Fruit fly (Drosophila melanogaster) whole organism, embryonic: Measurements from ENCODE around the gene r2d2.

Experiments
- CG11560 ChIP-seq: fragments of 200-800 bp; sonication (Bioruptor generic); IDR thresholded peaks from 3 replicates; pipeline ENCODE4 v1.3.6; 2022; ENCODE audit warnings: missing biosample characterization, missing genetic modification characterization
- CG12299 ChIP-seq: fragments of 200-800 bp; sonication (Bioruptor generic); optimal IDR thresholded peaks from 2 replicates; lab custom pipeline; 2018; ENCODE audit warnings: missing biosample characterization, mild to moderate bottlenecking, missing genetic modification characterization
- CG13624 ChIP-seq: fragments of 200-800 bp; sonication (Bioruptor generic); optimal IDR thresholded peaks from 2 replicates; lab custom pipeline; 2016; ENCODE audit warnings: missing biosample characterization, missing genetic modification characterization
- CG14014 ChIP-seq: fragments of 200-800 bp; sonication (Bioruptor generic); IDR thresholded peaks from 2 replicates; pipeline ENCODE4 v1.3.6; 2022; ENCODE audit warnings: missing biosample characterization, missing genetic modification characterization
- CG14441 ChIP-seq: fragments of 200-800 bp; sonication (Bioruptor generic); IDR thresholded peaks from 2 replicates; pipeline ENCODE4 v1.3.6; 2022; ENCODE audit warnings: missing biosample characterization, missing genetic modification characterization
- CG14710 ChIP-seq: fragments of 200-800 bp; sonication (Bioruptor generic); optimal IDR thresholded peaks from 3 replicates; lab custom pipeline; 2019; ENCODE audit warnings: missing biosample characterization, mild to moderate bottlenecking, missing genetic modification characterization, moderate library complexity
- CG15514 ChIP-seq: fragments of 200-800 bp; sonication (Bioruptor generic); optimal IDR thresholded peaks from 3 replicates; lab custom pipeline; 2017; ENCODE audit warnings: missing biosample characterization, missing genetic modification characterization, mild to moderate bottlenecking, moderate library complexity, missing genetic modification reagents
- CG16813 ChIP-seq: fragments of 200-800 bp; sonication (Bioruptor generic); IDR thresholded peaks from 3 replicates; pipeline ENCODE4 v1.3.6; 2022; ENCODE audit warnings: missing biosample characterization, missing genetic modification characterization; ENCODE audit not compliant: partially characterized antibody
- CG17186 ChIP-seq: fragments of 200-800 bp; sonication (Bioruptor generic); optimal IDR thresholded peaks from 3 replicates; lab custom pipeline; 2017; ENCODE audit warnings: missing biosample characterization, missing genetic modification reagents, missing genetic modification characterization
- CG17568 ChIP-seq: fragments of 200-800 bp; sonication (Bioruptor generic); optimal IDR thresholded peaks from 2 replicates; lab custom pipeline; 2018; ENCODE audit warnings: missing biosample characterization, mild to moderate bottlenecking, missing genetic modification characterization, moderate library complexity
- CG30403 ChIP-seq: fragments of 200-800 bp; sonication (Bioruptor generic); optimal IDR thresholded peaks from 3 replicates; lab custom pipeline; 2016; ENCODE audit warnings: missing biosample characterization, missing genetic modification characterization
- CG30431 ChIP-seq: fragments of 200-800 bp; sonication (Bioruptor generic); optimal IDR thresholded peaks from 2 replicates; lab custom pipeline; 2017; ENCODE audit warnings: missing biosample characterization, missing genetic modification characterization
- CG31224 ChIP-seq: fragments of 200-800 bp; sonication (Bioruptor generic); IDR thresholded peaks from 2 replicates; pipeline ENCODE4 v1.3.6; 2022; ENCODE audit warnings: missing biosample characterization, missing genetic modification characterization
- CG34224 ChIP-seq: fragments of 200-800 bp; sonication (Bioruptor generic); IDR thresholded peaks from 3 replicates; pipeline ENCODE4 v1.3.6; 2022; ENCODE audit warnings: missing biosample characterization, missing genetic modification characterization; ENCODE audit not compliant: partially characterized antibody
- CG3995 ChIP-seq: fragments of 200-800 bp; sonication (Bioruptor generic); optimal IDR thresholded peaks from 3 replicates; lab custom pipeline; 2016; ENCODE audit warnings: missing biosample characterization, missing genetic modification characterization
- CG4404 ChIP-seq: fragments of 200-800 bp; sonication (Bioruptor generic); IDR thresholded peaks from 2 replicates; pipeline ENCODE4 v1.3.6; 2022; ENCODE audit warnings: missing biosample characterization, missing genetic modification characterization
- CG4617 ChIP-seq: fragments of 200-800 bp; sonication (Bioruptor generic); optimal IDR thresholded peaks from 3 replicates; lab custom pipeline; 2016; ENCODE audit warnings: missing biosample characterization, missing genetic modification characterization, borderline replicate concordance
- CG6272 ChIP-seq: fragments of 200-800 bp; sonication (Bioruptor generic); IDR thresholded peaks from 2 replicates; pipeline ENCODE4 v1.3.6; 2022; ENCODE audit warnings: missing biosample characterization, missing genetic modification characterization
- CG8924 ChIP-seq: fragments of 200-800 bp; optimal IDR thresholded peaks from 3 replicates; lab custom pipeline; 2019; ENCODE audit warnings: missing biosample characterization, mild to moderate bottlenecking, missing genetic modification characterization, moderate library complexity
- CrebB ChIP-seq: fragments of 200-800 bp; sonication (Bioruptor generic); optimal IDR thresholded peaks from 3 replicates; lab custom pipeline; 2018; ENCODE audit warnings: missing biosample characterization, mild to moderate bottlenecking, missing genetic modification characterization
- Eip74EF ChIP-seq, 2 experiments: fragments of 200-800 bp in 1 of 2; fragments of >200 bp in 1 of 2; sonication (Bioruptor generic) in 1 of 2; optimal IDR thresholded peaks; 2 replicates each; lab custom pipeline; 2017 to 2019; ENCODE audit warnings: missing biosample characterization in 2 of 2, missing genetic modification characterization in 2 of 2, mild to moderate bottlenecking in 1 of 2, moderate library complexity in 1 of 2
- Gsc ChIP-seq: fragments of 200-800 bp; sonication (Bioruptor generic); IDR thresholded peaks from 2 replicates; pipeline ENCODE4 v1.3.6; 2022; ENCODE audit warnings: missing biosample characterization, missing genetic modification characterization
- Hmx ChIP-seq: fragments of 200-800 bp; sonication (Bioruptor generic); optimal IDR thresholded peaks from 2 replicates; lab custom pipeline; 2016; ENCODE audit warnings: missing biosample characterization, missing genetic modification characterization
- Jarid2 ChIP-seq: fragments of 200-800 bp; sonication (Bioruptor generic); optimal IDR thresholded peaks from 3 replicates; lab custom pipeline; 2017; ENCODE audit warnings: mild to moderate bottlenecking, missing biosample characterization, missing genetic modification reagents, missing genetic modification characterization
- Lpt ChIP-seq: fragments of >200 bp; optimal IDR thresholded peaks from 2 replicates; lab custom pipeline; 2018; ENCODE audit warnings: missing biosample characterization, missing genetic modification characterization
- Med ChIP-seq: fragments of 200-800 bp; sonication (Bioruptor generic); peaks from one replicate; lab custom pipeline; 2016; ENCODE audit warnings: missing biosample characterization, missing genetic modification characterization, mild to moderate bottlenecking, inconsistent platforms, moderate library complexity
- Meics ChIP-seq: fragments of 200-800 bp; sonication (Bioruptor generic); optimal IDR thresholded peaks from 2 replicates; lab custom pipeline; 2017; ENCODE audit warnings: missing biosample characterization, mild to moderate bottlenecking, missing genetic modification characterization
- NFAT ChIP-seq: fragments of 200-800 bp; sonication (Bioruptor generic); IDR thresholded peaks from 2 replicates; pipeline ENCODE4 v1.3.6; 2022; ENCODE audit warnings: missing biosample characterization, missing genetic modification characterization
- Nf-YC ChIP-seq: fragments of 200-800 bp; optimal IDR thresholded peaks from 3 replicates; lab custom pipeline; 2019; ENCODE audit warnings: missing biosample characterization, mild to moderate bottlenecking, missing genetic modification characterization, moderate library complexity
- Oaz ChIP-seq: fragments of 200-800 bp; sonication (Bioruptor generic); IDR thresholded peaks from 2 replicates; pipeline ENCODE4 v1.3.6; 2022; ENCODE audit warnings: missing biosample characterization, missing genetic modification characterization
- Rfx ChIP-seq: fragments of 200-800 bp; sonication (Bioruptor generic); IDR thresholded peaks from 2 replicates; pipeline ENCODE4 v1.3.6; 2022; ENCODE audit warnings: missing biosample characterization, missing genetic modification characterization
- Side ChIP-seq: fragments of 200-800 bp; sonication (Bioruptor generic); optimal IDR thresholded peaks from 2 replicates; lab custom pipeline; 2016; ENCODE audit warnings: missing biosample characterization, missing genetic modification characterization
- ac ChIP-seq: fragments of 200-800 bp; sonication (Bioruptor generic); optimal IDR thresholded peaks from 3 replicates; lab custom pipeline; 2017; ENCODE audit warnings: missing biosample characterization, mild to moderate bottlenecking, missing genetic modification characterization
- ato ChIP-seq: fragments of 200-800 bp; sonication (Bioruptor generic); IDR thresholded peaks from 2 replicates; pipeline ENCODE4 v1.3.6; 2022; ENCODE audit warnings: missing biosample characterization, missing genetic modification characterization; ENCODE audit not compliant: partially characterized antibody
- dan ChIP-seq: fragments of 200-800 bp; sonication (Bioruptor generic); IDR thresholded peaks from 2 replicates; pipeline ENCODE4 v1.3.6; 2022; ENCODE audit warnings: missing biosample characterization, missing genetic modification characterization
- dpn ChIP-seq, 2 experiments: fragments of 200-800 bp; sonication (Bioruptor generic); optimal IDR thresholded peaks; 3 replicates each; lab custom pipeline; 2016; ENCODE audit warnings: missing biosample characterization in 2 of 2, missing genetic modification characterization in 2 of 2
- fd3F ChIP-seq: fragments of 200-800 bp; sonication (Bioruptor generic); optimal IDR thresholded peaks from 2 replicates; lab custom pipeline; 2018; ENCODE audit warnings: missing biosample characterization, mild to moderate bottlenecking, missing genetic modification characterization, moderate library complexity
- gsb ChIP-seq: fragments of 200-800 bp; sonication (Bioruptor generic); IDR thresholded peaks from 2 replicates; pipeline ENCODE4 v1.3.6; 2022; ENCODE audit warnings: missing biosample characterization, missing genetic modification characterization
- insv ChIP-seq, 2 experiments: fragments of 200-800 bp; sonication (Bioruptor generic); optimal IDR thresholded peaks; 3 replicates each; lab custom pipeline; 2016 to 2018; ENCODE audit warnings: missing biosample characterization in 2 of 2, missing genetic modification characterization in 2 of 2
- nom ChIP-seq: fragments of 200-800 bp; sonication (Bioruptor generic); optimal IDR thresholded peaks from 2 replicates; lab custom pipeline; 2017; ENCODE audit warnings: missing biosample characterization, missing genetic modification characterization, mild to moderate bottlenecking, moderate library complexity, missing genetic modification reagents
- p53 ChIP-seq: fragments of 200-800 bp; sonication (Bioruptor generic); optimal IDR thresholded peaks from 2 replicates; lab custom pipeline; 2016; ENCODE audit warnings: missing biosample characterization, missing genetic modification characterization
- so ChIP-seq: fragments of 200-800 bp; sonication (Bioruptor generic); IDR thresholded peaks from 3 replicates; pipeline ENCODE4 v1.3.6; 2022; ENCODE audit warnings: missing biosample characterization, missing genetic modification characterization
- sob ChIP-seq: fragments of 200-800 bp; sonication (Bioruptor generic); IDR thresholded peaks from 2 replicates; pipeline ENCODE4 v1.3.6; 2022; ENCODE audit warnings: missing biosample characterization, missing genetic modification characterization
- stc ChIP-seq: fragments of 200-800 bp; sonication (Bioruptor generic); IDR thresholded peaks from 2 replicates; pipeline ENCODE4 v1.3.6; 2022; ENCODE audit warnings: missing biosample characterization, missing genetic modification characterization
- stwl ChIP-seq: fragments of 200-800 bp; sonication (Bioruptor generic); optimal IDR thresholded peaks from 3 replicates; lab custom pipeline; 2018; ENCODE audit warnings: missing biosample characterization, mild to moderate bottlenecking, missing genetic modification characterization, moderate library complexity
- trh ChIP-seq: fragments of 200-800 bp; sonication (Bioruptor generic); optimal IDR thresholded peaks from 2 replicates; lab custom pipeline; 2016; ENCODE audit warnings: missing biosample characterization, missing genetic modification characterization
- tup ChIP-seq: fragments of 200-800 bp; sonication (Bioruptor generic); optimal IDR thresholded peaks from 2 replicates; lab custom pipeline; 2016; ENCODE audit warnings: missing biosample characterization, mild to moderate bottlenecking, missing genetic modification characterization, moderate library complexity
- usp ChIP-seq: fragments of >200 bp; optimal IDR thresholded peaks from 2 replicates; lab custom pipeline; 2017; ENCODE audit warnings: missing biosample characterization, missing genetic modification characterization
- vnd ChIP-seq: fragments of 200-800 bp; sonication (Bioruptor generic); IDR thresholded peaks from 3 replicates; pipeline ENCODE4 v1.3.6; 2022; ENCODE audit warnings: missing biosample characterization, missing genetic modification characterization; ENCODE audit not compliant: partially characterized antibody
- vvl ChIP-seq: fragments of 200-800 bp; sonication (Bioruptor generic); IDR thresholded peaks from 2 replicates; pipeline ENCODE4 v1.3.6; 2022; ENCODE audit warnings: missing biosample characterization, missing genetic modification characterization

r2d2 gene

DNA sequence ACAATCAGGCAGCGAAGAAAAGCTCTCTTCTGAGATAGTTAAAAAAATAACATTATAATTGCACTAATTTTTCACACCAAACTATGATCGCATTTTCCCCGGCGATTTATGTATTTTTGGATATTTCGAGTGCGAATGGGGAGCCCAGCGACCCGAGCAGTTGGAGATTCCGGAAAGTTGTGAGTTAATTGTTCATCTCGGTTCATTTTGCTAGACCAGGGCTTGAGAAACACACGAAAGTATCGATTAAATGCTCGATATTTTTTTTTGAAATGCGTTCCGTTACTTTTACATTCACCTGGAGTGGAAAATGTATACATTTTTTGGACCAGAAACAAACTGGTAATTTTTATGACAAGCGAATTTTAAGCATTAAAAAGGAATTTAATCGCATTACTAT is 10.6 kb downstream of the r2d2 start, which contains the start of gene Cdc14 (continued):
- TF ChIP-seq CG31224 (GFP tag; lab: Robert Waterston, UW) = no peak
- 0 out of 3 replicates have a peak, but pooled peaks have one; percentile 34 for TF ChIP-seq vnd
- TF ChIP-seq CG14441 = no peak
- no peak for TF ChIP-seq Gsc (GFP tag; lab: Robert Waterston, UW)
- no peak for TF ChIP-seq fd3F
- no peak for TF ChIP-seq Rfx (GFP tag; lab: Robert Waterston, UW)
- TF ChIP-seq Side = no peak
- peak; percentile 9 for TF ChIP-seq stwl (tag; lab: Kevin White, UChicago)
- TF ChIP-seq CG30431 = no peak
- no peak for TF ChIP-seq CG6272 (GFP tag; lab: Robert Waterston, UW)
- TF ChIP-seq stc = peak; percentile 46; the same call in 1 of the 2 replicates
- TF ChIP-seq CrebB (tag; lab: Kevin White, UChicago) = peak; percentile 23
- TF ChIP-seq CG30403 = no peak
- TF ChIP-seq CG3995 (GFP tag; lab: Kevin White, UChicago) = peak; percentile 19
- no peak for TF ChIP-seq usp (GFP tag; lab: Kevin White, UChicago)
- peak; percentile 16 for TF ChIP-seq CG8924 (tag; lab: Kevin White, UChicago)
- TF ChIP-seq dpn (GFP tag; optimal IDR thresholded peaks at IDR 0.05; lab: Kevin White, UChicago) = peak in 1 of 2 experiments; percentile 13
- TF ChIP-seq CG4617 (GFP tag; lab: Kevin White, UChicago) = no peak
- TF ChIP-seq Med = peak; percentile 90
- peak; percentile 4 for TF ChIP-seq nom (GFP tag; lab: Kevin White, UChicago)
- no peak for TF ChIP-seq CG14014
- peak; percentile 54 for TF ChIP-seq Jarid2
- TF ChIP-seq CG17186 (GFP tag; lab: Kevin White, UChicago) = peak; percentile 18
- TF ChIP-seq trh = no peak
- TF ChIP-seq sob = no peak
- peak; percentile 59; the same call in 2 of the 3 replicates for TF ChIP-seq so
- TF ChIP-seq vvl = 0 out of 2 replicates have a peak, but pooled peaks have one; percentile 7
- TF ChIP-seq p53 (GFP tag; lab: Kevin White, UChicago) = no peak
- TF ChIP-seq Hmx (GFP tag; lab: Kevin White, UChicago) = no peak
- TF ChIP-seq CG16813 (GFP tag; lab: Robert Waterston, UW) = peak; percentile 53; the same call in 2 of the 3 replicates
- peak; percentile 45 for TF ChIP-seq CG17568 (GFP tag; lab: Kevin White, UChicago)
- TF ChIP-seq Lpt (GFP tag; lab: Kevin White, UChicago) = no peak
- TF ChIP-seq CG34224 = peak; percentile 59; the same call in 2 of the 3 replicates
- TF ChIP-seq CG11560 (tag; lab: Robert Waterston, UW) = no peak
- TF ChIP-seq NFAT (GFP tag; lab: Robert Waterston, UW) = peak; percentile 24; the same call in 1 of the 2 replicates
- no peak for TF ChIP-seq insv (GFP tag; optimal IDR thresholded peaks at IDR 0.05; lab: Kevin White, UChicago)
- no peak for TF ChIP-seq tup (GFP tag; lab: Kevin White, UChicago)
- TF ChIP-seq CG14710 (tag; lab: Kevin White, UChicago) = peak; percentile 52
- TF ChIP-seq CG12299 = no peak
- TF ChIP-seq Nf-YC (tag; lab: Kevin White, UChicago) = no peak
- no peak for TF ChIP-seq gsb (GFP tag; lab: Robert Waterston, UW)
- no peak for TF ChIP-seq dan (GFP tag; lab: Robert Waterston, UW)
- TF ChIP-seq Oaz (GFP tag; lab: Robert Waterston, UW) = no peak
- TF ChIP-seq CG13624 = peak; percentile 3
- peak; percentile 44; the same call in 1 of the 2 replicates for TF ChIP-seq ato (GFP tag; lab: Robert Waterston, UW)
- peak in 1 of 2 experiments; percentile 10 for TF ChIP-seq Eip74EF (GFP tag; optimal IDR thresholded peaks at IDR 0.05; lab: Kevin White, UChicago)
- TF ChIP-seq ac (GFP tag; lab: Kevin White, UChicago) = no peak
- TF ChIP-seq CG15514 (GFP tag; lab: Kevin White, UChicago) = peak; percentile 98
- TF ChIP-seq Meics (GFP tag; lab: Kevin White, UChicago) = peak; percentile 32
- TF ChIP-seq CG4404 (GFP tag; lab: Robert Waterston, UW) = no peak
